Fruit fly (Drosophila melanogaster): ENCODE results near the gene CG13284.

dm6 chr2L:16808752-16809151 is 39.8 kb downstream of the CG13284 start:
- TF ChIP-seq CG14711 (tag; optimal IDR thresholded peaks at IDR 0.05), result no peak
- TF ChIP-seq CG11617 (GFP tag; optimal IDR thresholded peaks at IDR 0.05), result no peak
- no peak for TF ChIP-seq CG1620 (GFP tag; optimal IDR thresholded peaks at IDR 0.05)
- TF ChIP-seq pad (GFP tag; optimal IDR thresholded peaks at IDR 0.05), result no peak
- TF ChIP-seq CG12768 (GFP tag; optimal IDR thresholded peaks at IDR 0.05), result no peak
- no peak for TF ChIP-seq CG7045 (GFP tag; optimal IDR thresholded peaks at IDR 0.05)
- TF ChIP-seq kay (GFP tag; ENCODE audit: borderline replicate concordance), result no peak
- no peak for TF ChIP-seq toe (GFP tag; optimal IDR thresholded peaks at IDR 0.05)
- TF ChIP-seq Mnt (GFP tag; optimal IDR thresholded peaks at IDR 0.05), result no peak
- no peak for TF ChIP-seq tj (GFP tag; optimal IDR thresholded peaks at IDR 0.05)
- TF ChIP-seq Clk (GFP tag; optimal IDR thresholded peaks at IDR 0.05), result no peak

Data from whole organism, adult.